Worm (Caenorhabditis elegans) whole organism, L1 larva: ENCODE data around the gene col-72.
A peak's percentile ranks its signal among the peaks of the same experiment; 100 is the strongest.

ENCODE experiments used
- C16A3.4 ChIP-seq: fragments of 150-350 bp; optimal IDR thresholded peaks from 2 replicates; lab custom pipeline; 2014; ENCODE audit warnings: missing biosample characterization, missing genetic modification characterization
- F16B12.6 ChIP-seq: fragments of 150-350 bp; optimal IDR thresholded peaks from 2 replicates; lab custom pipeline; 2014; ENCODE audit warnings: missing biosample characterization, missing genetic modification characterization
- alr-1 ChIP-seq: fragments of 200-800 bp; sonication (Bioruptor generic); optimal IDR thresholded peaks from 2 replicates; lab custom pipeline; 2018; ENCODE audit warnings: borderline replicate concordance, mild to moderate bottlenecking, missing genetic modification characterization, missing compliant biosample characterization
- aly-2 ChIP-seq: fragments of 150-350 bp; optimal IDR thresholded peaks from 2 replicates; lab custom pipeline; 2014; ENCODE audit warnings: missing biosample characterization, missing genetic modification characterization
- ama-1 ChIP-seq: fragments of 150-350 bp; optimal IDR thresholded peaks from 2 replicates; lab custom pipeline; 2014
- blmp-1 ChIP-seq: fragments of 150-350 bp; optimal IDR thresholded peaks from 2 replicates; lab custom pipeline; 2014; ENCODE audit warnings: missing biosample characterization, missing genetic modification characterization
- ceh-63 ChIP-seq: fragments of 200-800 bp; sonication (Bioruptor generic); optimal IDR thresholded peaks from 2 replicates; lab custom pipeline; 2018; ENCODE audit warnings: mild to moderate bottlenecking, missing genetic modification characterization, missing compliant biosample characterization
- ceh-82 ChIP-seq, 3 experiments: fragments of 150-350 bp in 1 of 3; sonication (generic microtip) in 2 of 3; optimal IDR thresholded peaks; 2 replicates each; lab custom pipeline; 2014 to 2017; ENCODE audit warnings: missing biosample characterization in 3 of 3, missing genetic modification characterization in 3 of 3
- dpl-1 ChIP-seq, 3 experiments: fragments of 150-350 bp in 2 of 3; sonication (generic microtip) in 1 of 3; optimal IDR thresholded peaks; 2 replicates each; lab custom pipeline; 2014 to 2017; ENCODE audit warnings: missing biosample characterization in 3 of 3, missing genetic modification characterization in 3 of 3, missing genetic modification reagents in 3 of 3
- dsc-1 ChIP-seq: sonication (generic microtip); optimal IDR thresholded peaks from 2 replicates; lab custom pipeline; 2016; ENCODE audit warnings: mild to moderate bottlenecking, missing genetic modification characterization, missing compliant biosample characterization
- efl-1 ChIP-seq, 4 experiments: fragments of 150-350 bp; optimal IDR thresholded peaks in 3 of 4; peaks in 1 of 4; 1 replicate in 1 of 4; 2 replicates in 3 of 4; lab custom pipeline; 2014; ENCODE audit warnings: missing biosample characterization in 2 of 4, missing genetic modification characterization in 2 of 4, missing genetic modification reagents in 2 of 4
- efl-3 ChIP-seq: fragments of 200-800 bp; sonication (Bioruptor generic); optimal IDR thresholded peaks from 2 replicates; lab custom pipeline; 2018; ENCODE audit warnings: mild to moderate bottlenecking, missing genetic modification characterization, missing compliant biosample characterization
- egl-27 ChIP-seq, 2 experiments: fragments of 150-350 bp in 1 of 2; sonication (generic microtip); optimal IDR thresholded peaks; 3 replicates each; lab custom pipeline; 2017 to 2018; ENCODE audit warnings: missing biosample characterization in 2 of 2, missing genetic modification characterization in 2 of 2, missing genetic modification reagents in 2 of 2
- elt-2 ChIP-seq: sonication (generic microtip); optimal IDR thresholded peaks from 2 replicates; lab custom pipeline; 2016; ENCODE audit warnings: missing genetic modification characterization, mild to moderate bottlenecking, inconsistent platforms, missing compliant biosample characterization, missing genetic modification reagents
- fkh-4 ChIP-seq: sonication (generic microtip); optimal IDR thresholded peaks from 2 replicates; lab custom pipeline; 2016; ENCODE audit warnings: missing compliant biosample characterization, missing genetic modification characterization, borderline replicate concordance
- fos-1 ChIP-seq: fragments of 150-350 bp; optimal IDR thresholded peaks from 2 replicates; lab custom pipeline; 2014; ENCODE audit warnings: missing biosample characterization, missing genetic modification characterization
- grh-1 ChIP-seq: fragments of 200-800 bp; sonication (Bioruptor generic); IDR thresholded peaks from 2 replicates; pipeline ENCODE4 v1.3.6; 2022; ENCODE audit warnings: missing genetic modification reagents, missing genetic modification characterization, missing compliant biosample characterization
- hlh-4 ChIP-seq: sonication (generic microtip); optimal IDR thresholded peaks from 2 replicates; lab custom pipeline; 2016; ENCODE audit warnings: mild to moderate bottlenecking, missing genetic modification characterization, missing compliant biosample characterization
- irx-1 ChIP-seq: sonication (generic microtip); optimal IDR thresholded peaks from 2 replicates; lab custom pipeline; 2016; ENCODE audit warnings: missing genetic modification characterization, missing compliant biosample characterization
- isw-1 ChIP-seq: fragments of 200-800 bp; sonication (Bioruptor generic); IDR thresholded peaks from 2 replicates; pipeline ENCODE4 v1.3.6; 2022; ENCODE audit warnings: missing genetic modification characterization, missing compliant biosample characterization
- lin-13 ChIP-seq: fragments of 150-350 bp; optimal IDR thresholded peaks from 2 replicates; lab custom pipeline; 2014; ENCODE audit warnings: missing biosample characterization, missing genetic modification reagents, missing genetic modification characterization
- lin-14 ChIP-seq: fragments of 200-800 bp; sonication (Bioruptor generic); optimal IDR thresholded peaks from 2 replicates; lab custom pipeline; 2018; ENCODE audit warnings: mild to moderate bottlenecking, missing genetic modification characterization, moderate library complexity, missing compliant biosample characterization
- lin-15B ChIP-seq: fragments of 150-350 bp; sonication (generic microtip); optimal IDR thresholded peaks from 3 replicates; lab custom pipeline; 2014; ENCODE audit warnings: missing biosample characterization, missing genetic modification characterization
- lin-35 ChIP-seq, 2 experiments: fragments of 150-350 bp; optimal IDR thresholded peaks; 2 replicates each; lab custom pipeline; 2014; ENCODE audit warnings: missing biosample characterization in 2 of 2, missing genetic modification characterization in 2 of 2, missing genetic modification reagents in 2 of 2
- lin-39 ChIP-seq: fragments of 150-350 bp; optimal IDR thresholded peaks from 2 replicates; lab custom pipeline; 2014; ENCODE audit warnings: missing biosample characterization, missing genetic modification reagents, missing genetic modification characterization
- lsy-2 ChIP-seq, 2 experiments: fragments of 150-350 bp; optimal IDR thresholded peaks; 2 replicates each; lab custom pipeline; 2014; ENCODE audit warnings: missing biosample characterization in 2 of 2, missing genetic modification characterization in 2 of 2
- mab-9 ChIP-seq: fragments of 200-800 bp; sonication (Bioruptor generic); IDR thresholded peaks from 2 replicates; pipeline ENCODE4 v1.3.6; 2022; ENCODE audit warnings: missing genetic modification reagents, missing genetic modification characterization, missing compliant biosample characterization
- mdl-1 ChIP-seq, 2 experiments: fragments of 150-350 bp; optimal IDR thresholded peaks; 2 replicates each; lab custom pipeline; 2014 to 2017; ENCODE audit warnings: missing biosample characterization in 2 of 2, missing genetic modification characterization in 2 of 2, inconsistent platforms in 1 of 2
- mep-1 ChIP-seq: fragments of 150-350 bp; optimal IDR thresholded peaks from 2 replicates; lab custom pipeline; 2014; ENCODE audit warnings: missing biosample characterization, missing genetic modification characterization
- nhr-28 ChIP-seq: fragments of 150-350 bp; optimal IDR thresholded peaks from 2 replicates; lab custom pipeline; 2014; ENCODE audit warnings: missing biosample characterization, missing genetic modification characterization
- nhr-47 ChIP-seq: sonication (generic microtip); optimal IDR thresholded peaks from 2 replicates; lab custom pipeline; 2016; ENCODE audit warnings: mild to moderate bottlenecking, missing genetic modification characterization, moderate library complexity, missing compliant biosample characterization
- nhr-71 ChIP-seq: sonication (generic microtip); optimal IDR thresholded peaks from 2 replicates; lab custom pipeline; 2016; ENCODE audit warnings: mild to moderate bottlenecking, missing genetic modification characterization, moderate library complexity, missing compliant biosample characterization
- nhr-84 ChIP-seq: sonication (generic microtip); optimal IDR thresholded peaks from 2 replicates; lab custom pipeline; 2017; ENCODE audit warnings: missing biosample characterization, missing genetic modification characterization
- pax-3 ChIP-seq: fragments of 200-800 bp; sonication (Bioruptor generic); optimal IDR thresholded peaks from 2 replicates; lab custom pipeline; 2018; ENCODE audit warnings: mild to moderate bottlenecking, missing genetic modification characterization, moderate library complexity, missing compliant biosample characterization
- skn-1 ChIP-seq: fragments of 150-350 bp; optimal IDR thresholded peaks from 2 replicates; lab custom pipeline; 2014; ENCODE audit warnings: missing biosample characterization, missing genetic modification characterization
- snpc-4 ChIP-seq: fragments of 150-350 bp; optimal IDR thresholded peaks from 2 replicates; lab custom pipeline; 2014; ENCODE audit warnings: missing biosample characterization, missing genetic modification characterization
- snu-23 ChIP-seq: sonication (generic microtip); optimal IDR thresholded peaks from 2 replicates; lab custom pipeline; 2016; ENCODE audit warnings: missing genetic modification characterization, missing compliant biosample characterization
- sptf-1 ChIP-seq: fragments of 150-350 bp; optimal IDR thresholded peaks from 2 replicates; lab custom pipeline; 2014; ENCODE audit warnings: missing biosample characterization, missing genetic modification characterization
- tbx-2 ChIP-seq: sonication (generic microtip); optimal IDR thresholded peaks from 2 replicates; lab custom pipeline; 2016; ENCODE audit warnings: missing genetic modification characterization, missing compliant biosample characterization
- unc-130 ChIP-seq: fragments of 150-350 bp; optimal IDR thresholded peaks from 2 replicates; lab custom pipeline; 2017; ENCODE audit warnings: missing biosample characterization, missing genetic modification characterization, inconsistent platforms
- unc-30 ChIP-seq: sonication (generic microtip); optimal IDR thresholded peaks from 2 replicates; lab custom pipeline; 2017; ENCODE audit warnings: missing biosample characterization, missing genetic modification characterization
- unc-62 ChIP-seq: fragments of 150-350 bp; optimal IDR thresholded peaks from 2 replicates; lab custom pipeline; 2014; ENCODE audit warnings: missing biosample characterization, missing genetic modification reagents, missing genetic modification characterization
- unc-86 ChIP-seq: sonication (generic microtip); optimal IDR thresholded peaks from 2 replicates; lab custom pipeline; 2016; ENCODE audit warnings: missing genetic modification characterization, missing compliant biosample characterization
- unc-98 ChIP-seq: fragments of 200-800 bp; sonication (Bioruptor generic); IDR thresholded peaks from 2 replicates; pipeline ENCODE4 v1.3.6; 2022; ENCODE audit warnings: missing genetic modification characterization, missing compliant biosample characterization
- vab-15 ChIP-seq: sonication (generic microtip); optimal IDR thresholded peaks from 2 replicates; lab custom pipeline; 2017; ENCODE audit warnings: missing genotype, mild to moderate bottlenecking, missing genetic modification characterization, missing compliant biosample characterization
- xbp-1 ChIP-seq: sonication (generic microtip); optimal IDR thresholded peaks from 2 replicates; lab custom pipeline; 2016; ENCODE audit warnings: missing genetic modification characterization, missing compliant biosample characterization
- zip-4 ChIP-seq: fragments of 200-800 bp; sonication (Bioruptor generic); optimal IDR thresholded peaks from 2 replicates; lab custom pipeline; 2018; ENCODE audit warnings: mild to moderate bottlenecking, missing genetic modification characterization, moderate library complexity, missing compliant biosample characterization

col-72 gene

ce11 chrII:3520988-3521850, 2.8 kb downstream of the col-72 start, which contains the start of gene W09G10.9 (continued):
- TF ChIP-seq lin-13 (GFP tag; lab: Kevin White, UChicago) (peak; percentile 32), skn-1 (tag; lab: Kevin White, UChicago) (peak; percentile 41), F16B12.6 (peak; percentile 48), dpl-1 (GFP tag; optimal IDR thresholded peaks at IDR 0.05; lab: Kevin White, UChicago) (peak; percentile 8 to 47 (median 43)), unc-130 (tag; lab: Kevin White, UChicago) (peak; percentile 10), unc-86 (tag; lab: Kevin White, UChicago) (peak; percentile 55), tbx-2 (tag; lab: Kevin White, UChicago) (peak; percentile 66), mep-1 (tag; lab: Kevin White, UChicago) (peak; percentile 23), irx-1 (peak; percentile 40), mab-9 (peak; percentile 75), snpc-4 (tag; lab: Kevin White, UChicago) (peak; percentile 27), fos-1 (tag; lab: Kevin White, UChicago) (no peak)
- TF ChIP-seq, all 84 proteins: peak for 43

- peak; percentile 43 for TF ChIP-seq irx-1
- no peak for TF ChIP-seq snpc-4 (tag; lab: Kevin White, UChicago)
- no peak for TF ChIP-seq aly-2
- peak; percentile 83 for TF ChIP-seq nhr-47 (tag; lab: Kevin White, UChicago)
- no peak for TF ChIP-seq fkh-4 (tag; lab: Kevin White, UChicago)
- TF ChIP-seq efl-3 (GFP tag; lab: Kevin White, UChicago): no peak
- TF ChIP-seq lin-35 (GFP tag; optimal IDR thresholded peaks at IDR 0.05; lab: Kevin White, UChicago): peak; percentile 30 to 76
- TF ChIP-seq dpl-1 (GFP tag; optimal IDR thresholded peaks at IDR 0.05; lab: Kevin White, UChicago): peak in 2 of 3 experiments; percentile 46 to 49
- no peak for TF ChIP-seq lin-39 (tag; lab: Kevin White, UChicago)
- no peak for TF ChIP-seq alr-1 (tag; lab: Kevin White, UChicago)
- peak; percentile 7; the same call in 1 of the 2 replicates for TF ChIP-seq grh-1 (GFP tag; lab: Robert Waterston, UW)
- TF ChIP-seq nhr-84 (tag; lab: Kevin White, UChicago): no peak
- TF ChIP-seq lsy-2 (tag; optimal IDR thresholded peaks at IDR 0.05; lab: Kevin White, UChicago): peak; percentile 68 to 81
- peak; percentile 24 for TF ChIP-seq lin-15B (tag; lab: Kevin White, UChicago)
- TF ChIP-seq ceh-63 (GFP tag; lab: Kevin White, UChicago): no peak
- no peak for TF ChIP-seq nhr-28 (tag; lab: Kevin White, UChicago)
- TF ChIP-seq blmp-1 (tag; lab: Kevin White, UChicago): peak; percentile 40
- peak; percentile 65 for TF ChIP-seq tbx-2 (tag; lab: Kevin White, UChicago)
- TF ChIP-seq hlh-4 (tag; lab: Kevin White, UChicago): no peak
- peak; percentile 74 for TF ChIP-seq xbp-1 (tag; lab: Kevin White, UChicago)
- peak in 1 of 2 experiments; percentile 35 for TF ChIP-seq egl-27 (tag; optimal IDR thresholded peaks at IDR 0.05; lab: Kevin White, UChicago)
- TF ChIP-seq C16A3.4 (tag; lab: Kevin White, UChicago): peak; percentile 57
- TF ChIP-seq unc-62 (GFP tag; lab: Kevin White, UChicago): no peak
- TF ChIP-seq pax-3: no peak
- TF ChIP-seq unc-98 (GFP tag; lab: Robert Waterston, UW): no peak
- peak; percentile 87 for TF ChIP-seq snu-23 (GFP tag; lab: Kevin White, UChicago)
- TF ChIP-seq elt-2 (tag; lab: Kevin White, UChicago): peak; percentile 65
- peak; percentile 62 for TF ChIP-seq dsc-1
- TF ChIP-seq unc-30: no peak
- TF ChIP-seq lin-14 (GFP tag; lab: Kevin White, UChicago): peak; percentile 76
- no peak for TF ChIP-seq sptf-1 (tag; lab: Kevin White, UChicago)
- no peak for TF ChIP-seq mab-9
- TF ChIP-seq mdl-1 (tag; optimal IDR thresholded peaks at IDR 0.05; lab: Kevin White, UChicago): peak in 1 of 2 experiments; percentile 50
- peak; percentile 81 for TF ChIP-seq nhr-71 (tag; lab: Kevin White, UChicago)
- no peak for TF ChIP-seq isw-1 (GFP tag; lab: Robert Waterston, UW)
- peak in 2 of 3 experiments; percentile 13 to 37 for TF ChIP-seq ceh-82 (tag; optimal IDR thresholded peaks at IDR 0.05; lab: Kevin White, UChicago)
- peak; percentile 38 to 59 for TF ChIP-seq efl-1 (optimal IDR thresholded peaks at IDR 0.05; lab: Kevin White, UChicago)
- TF ChIP-seq efl-1 (GFP tag; optimal IDR thresholded peaks at IDR 0.05 in 1 of 2; lab: Kevin White, UChicago): peak; percentile 40 to 93
- no peak for TF ChIP-seq vab-15 (tag; lab: Kevin White, UChicago)
- no peak for TF ChIP-seq zip-4
- TF ChIP-seq mep-1 (tag; lab: Kevin White, UChicago): peak; percentile 71
- no peak for TF ChIP-seq ama-1 (lab: Kevin White, UChicago)
Observed at ce11 chrII:3518961-3519544, 4.9 kb downstream of the col-72 start, which contains the start of gene clec-126. Gene clec-126, plus strand, starts transcription at chrII:3519494.
